Fruit fly (Drosophila melanogaster) whole organism, prepupa: Measurements from ENCODE around the gene Bug22.

Experiments used
- Blimp-1 ChIP-seq: fragments of 200-800 bp; sonication (Bioruptor generic); optimal IDR thresholded peaks from 3 replicates; lab custom pipeline; 2017; ENCODE audit warnings: missing biosample characterization, missing genetic modification characterization, mild to moderate bottlenecking, moderate library complexity, missing genetic modification reagents
- CG10631 ChIP-seq: fragments of 200-800 bp; sonication (Bioruptor generic); optimal IDR thresholded peaks from 2 replicates; lab custom pipeline; 2016; ENCODE audit warnings: missing biosample characterization, missing genetic modification characterization
- CG10669 ChIP-seq: fragments of 200-800 bp; sonication (Bioruptor generic); optimal IDR thresholded peaks from 3 replicates; lab custom pipeline; 2018; ENCODE audit warnings: missing biosample characterization, mild to moderate bottlenecking, missing genetic modification characterization, moderate library complexity
- CG15336 ChIP-seq: fragments of 200-800 bp; sonication (Bioruptor generic); IDR thresholded peaks from 2 replicates; pipeline ENCODE4 v1.3.6; 2022; ENCODE audit warnings: missing biosample characterization, missing genetic modification characterization
- CG31627 ChIP-seq: fragments of 200-800 bp; sonication (Bioruptor generic); optimal IDR thresholded peaks from 3 replicates; lab custom pipeline; 2016; ENCODE audit warnings: missing biosample characterization, missing genetic modification characterization
- CG32006 ChIP-seq: fragments of 200-800 bp; sonication (Bioruptor generic); optimal IDR thresholded peaks from 3 replicates; lab custom pipeline; 2017; ENCODE audit warnings: missing biosample characterization, mild to moderate bottlenecking, missing genetic modification characterization
- CG34406 ChIP-seq: fragments of 200-800 bp; sonication (Bioruptor generic); optimal IDR thresholded peaks from 3 replicates; lab custom pipeline; 2016; ENCODE audit warnings: missing biosample characterization, missing genetic modification characterization
- CG3919 ChIP-seq: fragments of 200-800 bp; sonication (Bioruptor generic); optimal IDR thresholded peaks from 3 replicates; lab custom pipeline; 2016; ENCODE audit warnings: missing biosample characterization, missing genetic modification characterization
- CG4318 ChIP-seq: fragments of 200-800 bp; sonication (Bioruptor generic); optimal IDR thresholded peaks from 3 replicates; lab custom pipeline; 2017; ENCODE audit warnings: missing biosample characterization, mild to moderate bottlenecking, missing genetic modification characterization
- CG6163 ChIP-seq: fragments of 200-800 bp; sonication (Bioruptor generic); IDR thresholded peaks from 3 replicates; pipeline ENCODE4 v1.3.6; 2022; ENCODE audit warnings: missing biosample characterization, missing genetic modification characterization
- CG6276 ChIP-seq: fragments of 200-800 bp; sonication (Bioruptor generic); optimal IDR thresholded peaks from 2 replicates; lab custom pipeline; 2017; ENCODE audit warnings: missing biosample characterization, mild to moderate bottlenecking, missing genetic modification characterization
- CG6808 ChIP-seq: fragments of 200-800 bp; sonication (Bioruptor generic); optimal IDR thresholded peaks from 3 replicates; lab custom pipeline; 2017; ENCODE audit warnings: missing biosample characterization, missing genetic modification characterization, mild to moderate bottlenecking, moderate library complexity, missing genetic modification reagents
- CG6854 ChIP-seq: fragments of 200-800 bp; sonication (Bioruptor generic); optimal IDR thresholded peaks from 2 replicates; lab custom pipeline; 2017; ENCODE audit warnings: missing biosample characterization, mild to moderate bottlenecking, missing genetic modification characterization
- CG7368 ChIP-seq: fragments of 200-800 bp; sonication (Bioruptor generic); optimal IDR thresholded peaks from 3 replicates; lab custom pipeline; 2016; ENCODE audit warnings: missing biosample characterization, missing genetic modification characterization
- CG8119 ChIP-seq: fragments of 200-800 bp; sonication (Bioruptor generic); IDR thresholded peaks from 3 replicates; pipeline ENCODE4 v1.3.6; 2022; ENCODE audit warnings: missing biosample characterization, missing genetic modification characterization
- CG8319 ChIP-seq: fragments of 200-800 bp; sonication (Bioruptor generic); optimal IDR thresholded peaks from 3 replicates; lab custom pipeline; 2016; ENCODE audit warnings: missing biosample characterization, missing genetic modification characterization
- CG8632 ChIP-seq: fragments of 200-800 bp; sonication (Bioruptor generic); optimal IDR thresholded peaks from 3 replicates; lab custom pipeline; 2016; ENCODE audit warnings: missing biosample characterization, missing genetic modification characterization
- CG9139 ChIP-seq: fragments of 200-800 bp; sonication (Bioruptor generic); optimal IDR thresholded peaks from 3 replicates; lab custom pipeline; 2017; ENCODE audit warnings: missing biosample characterization, mild to moderate bottlenecking, missing genetic modification characterization
- Eip75B ChIP-seq: fragments of 200-800 bp; sonication (Bioruptor generic); optimal IDR thresholded peaks from 3 replicates; lab custom pipeline; 2016; ENCODE audit warnings: missing biosample characterization, missing genetic modification characterization
- Eip93F ChIP-seq: fragments of 200-800 bp; sonication (Bioruptor generic); optimal IDR thresholded peaks from 2 replicates; lab custom pipeline; 2016; ENCODE audit warnings: missing biosample characterization, mild to moderate bottlenecking, missing genetic modification characterization
- Ets21C ChIP-seq: fragments of 200-800 bp; sonication (Bioruptor generic); optimal IDR thresholded peaks from 3 replicates; lab custom pipeline; 2016; ENCODE audit warnings: missing biosample characterization, missing genetic modification characterization
- Ets96B ChIP-seq: fragments of 200-800 bp; optimal IDR thresholded peaks from 2 replicates; lab custom pipeline; 2019; ENCODE audit warnings: missing biosample characterization, mild to moderate bottlenecking, missing genetic modification characterization, moderate library complexity
- Gug ChIP-seq: fragments of 200-800 bp; sonication (Bioruptor generic); IDR thresholded peaks from 2 replicates; pipeline ENCODE4 v1.3.6; 2022; ENCODE audit warnings: missing biosample characterization, missing genetic modification characterization
- Lpt ChIP-seq: fragments of 200-800 bp; sonication (Bioruptor generic); optimal IDR thresholded peaks from 3 replicates; lab custom pipeline; 2016; ENCODE audit warnings: missing biosample characterization, missing genetic modification characterization
- Sox102F ChIP-seq: fragments of 200-800 bp; sonication (Bioruptor generic); optimal IDR thresholded peaks from 2 replicates; lab custom pipeline; 2016; ENCODE audit warnings: missing biosample characterization, mild to moderate bottlenecking, missing genetic modification characterization
- Sox14 ChIP-seq: fragments of 200-800 bp; sonication (Bioruptor generic); optimal IDR thresholded peaks from 3 replicates; lab custom pipeline; 2016; ENCODE audit warnings: missing biosample characterization, missing genetic modification characterization
- acj6 ChIP-seq: fragments of 200-800 bp; sonication (Bioruptor generic); optimal IDR thresholded peaks from 3 replicates; lab custom pipeline; 2016; ENCODE audit warnings: missing biosample characterization, missing genetic modification characterization
- cyc ChIP-seq: fragments of 200-800 bp; sonication (Bioruptor generic); optimal IDR thresholded peaks from 3 replicates; lab custom pipeline; 2016; ENCODE audit warnings: missing biosample characterization, missing genetic modification characterization
- eg ChIP-seq: fragments of 200-800 bp; sonication (Bioruptor generic); IDR thresholded peaks from 3 replicates; pipeline ENCODE4 v1.3.6; 2022; ENCODE audit warnings: missing biosample characterization, missing genetic modification characterization
- fd85E ChIP-seq: fragments of 200-800 bp; sonication (Bioruptor generic); optimal IDR thresholded peaks from 3 replicates; lab custom pipeline; 2016; ENCODE audit warnings: missing biosample characterization, missing genetic modification characterization
- fkh ChIP-seq: fragments of 200-800 bp; sonication (Bioruptor generic); optimal IDR thresholded peaks from 3 replicates; lab custom pipeline; 2017; ENCODE audit warnings: missing biosample characterization, mild to moderate bottlenecking, missing genetic modification characterization, moderate library complexity
- lz ChIP-seq: fragments of 200-800 bp; sonication (Bioruptor generic); optimal IDR thresholded peaks from 3 replicates; lab custom pipeline; 2016; ENCODE audit warnings: missing biosample characterization, missing genetic modification characterization
- pdm3 ChIP-seq: fragments of 200-800 bp; sonication (Bioruptor generic); optimal IDR thresholded peaks from 3 replicates; lab custom pipeline; 2016; ENCODE audit warnings: missing biosample characterization, missing genetic modification characterization
- salr ChIP-seq, 2 experiments: fragments of 200-800 bp; sonication (Bioruptor generic); optimal IDR thresholded peaks; 3 replicates each; lab custom pipeline; 2016 to 2018; ENCODE audit warnings: missing biosample characterization in 2 of 2, missing genetic modification characterization in 2 of 2, mild to moderate bottlenecking in 1 of 2
- spab ChIP-seq: fragments of 200-800 bp; sonication (Bioruptor generic); optimal IDR thresholded peaks from 2 replicates; lab custom pipeline; 2017; ENCODE audit warnings: missing biosample characterization, mild to moderate bottlenecking, missing genetic modification characterization, missing genetic modification reagents
- svp ChIP-seq: fragments of 200-800 bp; sonication (Bioruptor generic); peaks from one replicate; lab custom pipeline; 2016; ENCODE audit warnings: missing biosample characterization, missing genetic modification characterization
- topi ChIP-seq: fragments of 200-800 bp; sonication (Bioruptor generic); optimal IDR thresholded peaks from 3 replicates; lab custom pipeline; 2016; ENCODE audit warnings: missing biosample characterization, missing genetic modification characterization

Bug22 gene

dm6 chr2L:10430802-10431476 is at the start of gene Bug22, which contains the start of gene TfIIB (continued):
- TF ChIP-seq Sox102F (GFP tag; lab: Kevin White, UChicago) (no peak), Blimp-1 (GFP tag; lab: Kevin White, UChicago) (no peak), Lpt (no peak), Gug (no peak), pdm3 (GFP tag; lab: Kevin White, UChicago) (no peak), CG8119 (GFP tag; lab: Robert Waterston, UW) (no peak), CG3919 (GFP tag; lab: Kevin White, UChicago) (no peak), CG31627 (GFP tag; lab: Kevin White, UChicago) (peak; percentile 75), Sox14 (GFP tag; lab: Kevin White, UChicago) (no peak)

dm6 chr2L:10479859-10480258 is 49.1 kb upstream of the Bug22 start:
- no peak for TF ChIP-seq CG4318 (GFP tag; lab: Kevin White, UChicago)
- peak; percentile 33; the same call in 1 of the 2 replicates for TF ChIP-seq CG15336 (GFP tag; lab: Robert Waterston, UW)
- peak; percentile 31; the same call in 1 of the 3 replicates for TF ChIP-seq CG8119 (GFP tag; lab: Robert Waterston, UW)
- peak; percentile 59 for TF ChIP-seq fkh

- no peak for TF ChIP-seq CG6163 (GFP tag; lab: Robert Waterston, UW)
- TF ChIP-seq CG6808 (GFP tag; lab: Kevin White, UChicago) = no peak
- no peak for TF ChIP-seq CG8319
- no peak for TF ChIP-seq CG10631 (GFP tag; lab: Kevin White, UChicago)
- TF ChIP-seq CG6854 = no peak
- no peak for TF ChIP-seq salr (GFP tag; optimal IDR thresholded peaks at IDR 0.05; lab: Kevin White, UChicago)
- TF ChIP-seq CG31627 (GFP tag; lab: Kevin White, UChicago) = no peak
- no peak for TF ChIP-seq spab (GFP tag; lab: Kevin White, UChicago)
- no peak for TF ChIP-seq CG7368 (GFP tag; lab: Kevin White, UChicago)
- TF ChIP-seq pdm3 (GFP tag; lab: Kevin White, UChicago) = no peak
- TF ChIP-seq svp (GFP tag; lab: Kevin White, UChicago) = no peak
- no peak for TF ChIP-seq CG34406 (GFP tag; lab: Kevin White, UChicago)
- no peak for TF ChIP-seq eg (GFP tag; lab: Robert Waterston, UW)
Measured at dm6 chr2L:10476879-10477278, 46.2 kb upstream of the Bug22 start, which contains the start of gene RluA-2. Gene RluA-2 (plus strand): TSS chr2L:10477073.

- TF ChIP-seq Eip75B (GFP tag; lab: Kevin White, UChicago) (no peak), CG6276 (no peak), salr (GFP tag; optimal IDR thresholded peaks at IDR 0.05; lab: Kevin White, UChicago) (no peak), CG34406 (GFP tag; lab: Kevin White, UChicago) (no peak), Eip93F (GFP tag; lab: Kevin White, UChicago) (no peak), CG31627 (GFP tag; lab: Kevin White, UChicago) (no peak), topi (GFP tag; lab: Kevin White, UChicago) (no peak), CG32006 (GFP tag; lab: Kevin White, UChicago) (no peak), CG8632 (GFP tag; lab: Kevin White, UChicago) (no peak), lz (GFP tag; lab: Kevin White, UChicago) (no peak), pdm3 (GFP tag; lab: Kevin White, UChicago) (no peak), acj6 (GFP tag; lab: Kevin White, UChicago) (no peak), CG10669 (GFP tag; lab: Kevin White, UChicago) (no peak), Blimp-1 (GFP tag; lab: Kevin White, UChicago) (no peak), CG9139 (GFP tag; lab: Kevin White, UChicago) (no peak), Ets96B (tag; lab: Kevin White, UChicago) (no peak), Ets21C (no peak), fd85E (no peak), Gug (no peak), cyc (no peak)
- TF ChIP-seq, all 60 proteins: peak for 0
Measured at dm6 chr2L:10474815-10475214, 44.1 kb upstream of the Bug22 start.
